Worm (Caenorhabditis elegans) whole organism, L2 larva: ENCODE measurements around the gene pes-23.

ENCODE experiments used
- gmeb-1 ChIP-seq: fragments of 150-350 bp; optimal IDR thresholded peaks from 2 replicates; lab custom pipeline; 2014; ENCODE audit warnings: missing biosample characterization, missing genetic modification characterization
- lsy-2 ChIP-seq, 2 experiments: fragments of 150-350 bp in 1 of 2; sonication (generic microtip) in 1 of 2; optimal IDR thresholded peaks; 2 replicates each; lab custom pipeline; 2014 to 2017; ENCODE audit warnings: missing biosample characterization in 2 of 2, missing genetic modification characterization in 2 of 2
- sma-3 ChIP-seq: sonication (generic microtip); optimal IDR thresholded peaks from 2 replicates; lab custom pipeline; 2016; ENCODE audit warnings: missing genetic modification reagents, missing genetic modification characterization, missing compliant biosample characterization
- zag-1 ChIP-seq: fragments of 150-350 bp; optimal IDR thresholded peaks from 2 replicates; lab custom pipeline; 2014; ENCODE audit warnings: missing biosample characterization, missing genetic modification characterization
- ztf-11 ChIP-seq: sonication (generic microtip); optimal IDR thresholded peaks from 2 replicates; lab custom pipeline; 2017; ENCODE audit warnings: missing biosample characterization, missing genetic modification characterization

DNA sequence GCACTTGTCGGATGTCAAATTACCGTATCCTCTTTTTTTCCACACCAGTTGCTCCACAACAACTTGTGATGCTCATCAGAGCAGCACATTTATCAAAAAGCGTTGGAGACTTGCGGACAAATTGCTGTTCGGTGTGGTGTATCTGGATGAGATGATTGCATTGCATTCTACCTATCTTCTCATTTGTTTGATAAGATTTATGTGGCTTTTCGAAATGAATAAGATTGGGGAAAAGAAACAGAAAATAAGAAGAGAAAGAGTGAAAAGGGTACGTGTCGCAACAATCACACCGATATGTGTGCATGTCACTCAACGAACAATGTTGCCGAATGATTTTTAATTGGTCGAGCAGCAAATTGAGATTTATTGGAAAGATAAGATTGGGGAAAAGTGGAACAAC is 7.1 kb upstream of the pes-23 start:
- TF ChIP-seq gmeb-1 (tag; lab: Kevin White, UChicago) (no peak), ztf-11 (tag; lab: Kevin White, UChicago) (no peak), sma-3 (GFP tag; lab: Kevin White, UChicago) (no peak), zag-1 (tag; lab: Kevin White, UChicago) (no peak), lsy-2 (tag; optimal IDR thresholded peaks at IDR 0.05; lab: Kevin White, UChicago) (peak in 1 of 2 experiments; percentile 68)
